Worm (Caenorhabditis elegans): ENCODE data around the gene math-9.

DNA sequence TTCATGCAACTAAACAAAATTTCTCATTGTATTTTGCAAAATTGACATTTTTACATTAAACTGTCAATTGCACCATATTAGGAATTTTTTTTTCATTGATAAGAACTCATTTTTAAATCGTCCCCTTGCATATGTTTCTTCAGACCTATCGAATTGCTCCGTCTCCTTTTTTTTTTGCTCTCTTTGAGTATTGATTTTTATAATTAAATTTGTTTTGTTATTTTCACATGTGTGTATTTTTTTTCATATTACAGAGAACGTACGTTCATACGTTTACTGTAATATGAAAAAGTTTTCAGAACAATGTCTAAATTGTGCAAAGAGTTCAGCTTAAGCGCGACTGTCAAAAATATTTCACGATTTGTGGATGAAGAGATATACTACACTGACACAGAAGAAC, 21.5 kb downstream of the math-9 start, which contains the start of gene math-14:
- no peak for TF ChIP-seq R02D3.7 (tag; optimal IDR thresholded peaks at IDR 0.05)
- no peak for TF ChIP-seq lsy-12 (tag; optimal IDR thresholded peaks at IDR 0.05)
- TF ChIP-seq nhr-25 (tag; optimal IDR thresholded peaks at IDR 0.05) = no peak
